Worm (Caenorhabditis elegans) whole organism, midembryonic: ENCODE measurements around the gene srbc-1.

Source experiments
- flt-1 ChIP-seq: fragments of 200-800 bp; sonication (Bioruptor generic); IDR thresholded peaks from 2 replicates; pipeline ENCODE4 v1.3.6; 2022; ENCODE audit warnings: missing genetic modification characterization, missing compliant biosample characterization
- klf-2 ChIP-seq: fragments of 200-800 bp; sonication (Bioruptor generic); conservative IDR thresholded peaks from 2 replicates; pipeline ENCODE4 v1.3.6; 2022; ENCODE audit warnings: missing genetic modification reagents, missing genetic modification characterization, missing compliant biosample characterization
- med-1 ChIP-seq: sonication (generic microtip); optimal IDR thresholded peaks from 2 replicates; lab custom pipeline; 2017; ENCODE audit warnings: missing genetic modification characterization, mild to moderate bottlenecking, missing compliant biosample characterization, antibody characterized with exemption, missing genetic modification reagents; ENCODE audit not compliant: insufficient read depth
- tab-1 ChIP-seq: fragments of 200-800 bp; sonication (Bioruptor generic); IDR thresholded peaks from 2 replicates; pipeline ENCODE4 v1.3.6; 2022; ENCODE audit warnings: missing genetic modification characterization, missing compliant biosample characterization
- ztf-23 ChIP-seq: fragments of 200-800 bp; sonication (Bioruptor generic); IDR thresholded peaks from 2 replicates; pipeline ENCODE4 v1.3.6; 2022; ENCODE audit warnings: missing genetic modification reagents, missing genetic modification characterization, missing compliant biosample characterization

DNA sequence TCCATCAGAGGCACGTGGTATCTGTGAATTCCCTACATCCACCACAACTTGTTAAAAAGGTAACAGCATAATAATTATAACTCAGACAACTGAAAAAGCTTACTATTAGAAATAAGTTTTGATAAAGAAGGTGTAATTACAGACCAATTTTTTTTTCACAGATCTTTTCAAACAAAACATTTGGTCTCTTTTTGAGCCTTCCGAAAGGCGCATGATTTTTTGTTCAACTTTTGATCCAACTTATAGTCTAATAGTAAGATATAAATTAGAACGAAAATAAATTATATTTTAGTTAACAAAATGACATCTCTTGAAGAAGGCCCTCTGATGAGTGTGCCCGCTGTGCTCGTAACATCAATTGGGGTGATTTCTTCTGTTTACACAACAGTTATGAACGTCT, 6.4 kb upstream of the srbc-1 start, which contains the start of gene srbc-3:
- TF ChIP-seq flt-1 (GFP tag; lab: Robert Waterston, UW) (no peak), med-1 (no peak), klf-2 (GFP tag; lab: Robert Waterston, UW) (no peak), tab-1 (no peak), ztf-23 (GFP tag; lab: Robert Waterston, UW) (no peak)
